Fruit fly (Drosophila melanogaster): ENCODE results near the gene Actn3.

DNA sequence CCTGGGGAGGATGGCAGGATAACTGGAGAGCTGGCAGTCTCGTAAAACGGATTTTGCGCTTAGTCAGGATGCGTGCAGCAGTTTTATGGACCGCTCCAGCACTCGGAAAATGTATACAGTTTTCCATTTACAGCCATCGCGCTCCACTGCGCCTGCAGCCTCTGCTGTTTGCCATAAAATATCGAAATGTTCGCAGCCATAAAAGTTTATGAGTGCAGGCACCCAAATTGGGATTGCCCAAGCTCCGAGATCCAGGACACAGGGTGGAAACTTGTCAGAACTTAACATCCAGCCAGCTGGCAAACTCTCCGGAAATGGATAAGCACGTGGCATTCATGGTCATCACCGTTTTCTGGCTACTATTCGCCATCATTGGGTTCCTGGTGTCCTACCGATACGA is 2.7 kb downstream of the Actn3 start, which contains the start of gene VhaM9.7-d:
- TF ChIP-seq CG9948 (tag; optimal IDR thresholded peaks at IDR 0.05) (no peak), rn (GFP tag; IDR thresholded peaks at IDR 0.05) (no peak), CG8301 (tag; optimal IDR thresholded peaks at IDR 0.05) (no peak), Pif1B (GFP tag; optimal IDR thresholded peaks at IDR 0.05) (no peak), CG12605 (GFP tag; IDR thresholded peaks at IDR 0.05) (no peak), CG10348 (GFP tag; IDR thresholded peaks at IDR 0.05) (no peak), D1 (tag; optimal IDR thresholded peaks at IDR 0.05) (no peak)

Data from whole organism, pupa.